Worm (Caenorhabditis elegans): Measurements from ENCODE around the gene F43C11.1.

- TF ChIP-seq ztf-11 (tag; optimal IDR thresholded peaks at IDR 0.05), result no peak
- TF ChIP-seq ztf-4 (tag; optimal IDR thresholded peaks at IDR 0.05), result no peak
- TF ChIP-seq nhr-77 (tag; optimal IDR thresholded peaks at IDR 0.05), result no peak
- TF ChIP-seq elt-3 (tag; optimal IDR thresholded peaks at IDR 0.05), result no peak
- TF ChIP-seq unc-62 (GFP tag; optimal IDR thresholded peaks at IDR 0.05), result no peak
- TF ChIP-seq snpc-4 (tag; optimal IDR thresholded peaks at IDR 0.05), result no peak
- no peak for TF ChIP-seq nhr-11 (tag; optimal IDR thresholded peaks at IDR 0.05)
- TF ChIP-seq nhr-23 (tag; optimal IDR thresholded peaks at IDR 0.05), result no peak
- TF ChIP-seq mdl-1 (tag; optimal IDR thresholded peaks at IDR 0.05), result no peak
- no peak for TF ChIP-seq fos-1 (tag; optimal IDR thresholded peaks at IDR 0.05)
- no peak for TF ChIP-seq skn-1 (tag; optimal IDR thresholded peaks at IDR 0.05)
- TF ChIP-seq zag-1 (tag; optimal IDR thresholded peaks at IDR 0.05), result no peak
- TF ChIP-seq unc-39 (tag; optimal IDR thresholded peaks at IDR 0.05), result no peak
Measured at ce11 chrII:2380174-2380573, 23.3 kb downstream of the F43C11.1 start, which contains the start of gene F16G10.7.

Measured in whole organism, L3 larva.